Fruit fly (Drosophila melanogaster): ENCODE data around the gene CG8064.

The CG8064 gene

DNA sequence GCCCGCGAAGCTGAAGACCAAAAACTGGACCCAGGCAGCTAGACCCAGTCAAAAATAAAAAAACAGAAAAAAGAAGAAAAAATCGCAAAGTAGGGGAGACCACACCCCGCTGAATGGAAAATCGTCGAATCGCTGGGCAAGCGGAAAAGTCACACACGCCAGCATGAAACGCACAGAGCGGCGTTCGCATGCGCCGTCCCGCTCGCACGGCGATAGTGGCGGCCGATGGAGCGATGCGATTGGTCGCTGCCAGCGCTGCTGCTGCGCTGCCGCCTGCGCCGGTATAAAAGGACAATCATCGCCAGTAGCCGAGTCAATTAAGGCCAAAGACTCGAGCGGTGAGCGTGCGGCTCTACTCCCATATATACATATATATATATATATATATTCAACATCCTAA, 47.6 kb upstream of the CG8064 start, which contains the start of gene repo (continued):
- TF ChIP-seq ewg (GFP tag; optimal IDR thresholded peaks at IDR 0.05) (peak; percentile 18), CG2116 (GFP tag; optimal IDR thresholded peaks at IDR 0.05) (no peak), otp (GFP tag; IDR thresholded peaks at IDR 0.05) (0 out of 3 replicates have a peak, but pooled peaks have one; percentile 25)

DNA sequence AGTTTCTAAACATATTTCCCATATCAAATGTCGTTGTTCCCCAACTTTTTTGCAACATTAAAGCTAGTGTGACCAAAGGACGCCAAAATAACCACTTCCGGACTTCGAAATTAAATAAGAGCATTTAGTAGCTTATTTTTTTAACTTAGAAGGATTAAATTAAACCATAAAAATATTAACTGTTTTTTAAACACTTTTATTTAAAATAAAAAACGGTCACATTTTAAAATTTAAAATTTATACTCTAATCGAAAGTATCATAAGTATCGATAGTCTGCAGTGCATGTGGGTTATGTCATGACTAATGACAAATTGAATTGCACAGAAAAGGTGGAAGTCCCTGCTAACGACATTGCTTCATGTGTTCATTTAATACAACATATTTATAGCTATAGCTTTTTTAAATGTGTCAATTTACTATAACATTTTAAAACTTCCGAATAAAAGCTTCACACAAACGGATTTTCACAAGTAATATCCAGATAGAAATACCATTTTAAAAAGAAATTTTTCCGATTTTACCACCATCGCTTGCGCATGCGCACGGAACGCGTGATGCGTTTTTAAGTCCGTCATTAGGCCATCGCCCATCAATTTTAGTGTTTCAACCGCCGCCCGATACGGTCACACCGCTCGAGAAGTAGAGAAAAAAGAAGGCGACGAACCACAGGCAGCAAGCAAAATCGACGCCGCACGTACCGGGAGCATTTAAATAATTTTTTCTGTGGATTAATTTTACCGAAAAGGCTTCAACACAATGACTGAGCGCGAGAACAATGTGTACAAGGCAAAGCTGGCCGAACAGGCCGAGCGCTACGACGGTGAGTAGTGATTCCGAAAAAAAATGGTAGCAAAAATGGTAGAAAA, 41.1 kb upstream of the CG8064 start, which contains the start of the genes CG7156 and 14-3-3epsilon:
TSS of gene CG7156 (minus strand) at position 71 of the 867 bp plus-strand sequence.
TSS of gene 14-3-3epsilon (plus strand) at position 443 of the 867 bp plus-strand sequence.
- TF ChIP-seq klu (GFP tag; IDR thresholded peaks at IDR 0.05): no peak
- TF ChIP-seq CG10543 (GFP tag; optimal IDR thresholded peaks at IDR 0.05): no peak
- TF ChIP-seq CG10654 (GFP tag; optimal IDR thresholded peaks at IDR 0.05): peak; percentile 30
- TF ChIP-seq H2.0 (GFP tag; IDR thresholded peaks at IDR 0.05): 0 out of 2 replicates have a peak, but pooled peaks have one; percentile 24
- peak; percentile 16 for TF ChIP-seq CG12942 (GFP tag; optimal IDR thresholded peaks at IDR 0.05)
- TF ChIP-seq chinmo (GFP tag; IDR thresholded peaks at IDR 0.05; ENCODE audit: partially characterized antibody): no peak
- no peak for TF ChIP-seq CG1529 (GFP tag; optimal IDR thresholded peaks at IDR 0.05)
- peak; percentile 43 for TF ChIP-seq CG18262 (tag; optimal IDR thresholded peaks at IDR 0.05)
- TF ChIP-seq sug (tag; optimal IDR thresholded peaks at IDR 0.05): peak; percentile 22
- peak; percentile 81 for TF ChIP-seq Ets65A (GFP tag)
- no peak for TF ChIP-seq tup (GFP tag; optimal IDR thresholded peaks at IDR 0.05)
- TF ChIP-seq CG7963 (GFP tag; IDR thresholded peaks at IDR 0.05; ENCODE audit: partially characterized antibody): no peak
- TF ChIP-seq Trl (optimal IDR thresholded peaks at IDR 0.05): no peak
- TF ChIP-seq Trl (GFP tag; optimal IDR thresholded peaks at IDR 0.05): peak; percentile 10
- TF ChIP-seq NFAT (GFP tag; IDR thresholded peaks at IDR 0.05): 0 out of 2 replicates have a peak, but pooled peaks have one; percentile 3
- peak; percentile 77 for TF ChIP-seq CG12391 (tag; optimal IDR thresholded peaks at IDR 0.05)
- TF ChIP-seq gcm (GFP tag; optimal IDR thresholded peaks at IDR 0.05): peak; percentile 69
- TF ChIP-seq usp (GFP tag; optimal IDR thresholded peaks at IDR 0.05): no peak
- TF ChIP-seq ftz-f1 (GFP tag; optimal IDR thresholded peaks at IDR 0.05): no peak
- TF ChIP-seq CG17328 (GFP tag; IDR thresholded peaks at IDR 0.05): peak; percentile 69
- TF ChIP-seq ind (GFP tag; optimal IDR thresholded peaks at IDR 0.05): peak; percentile 32
- TF ChIP-seq Opbp (GFP tag; IDR thresholded peaks at IDR 0.05; ENCODE audit: partially characterized antibody): 0 out of 3 replicates have a peak, but pooled peaks have one; percentile 22
- 0 out of 2 replicates have a peak, but pooled peaks have one; percentile 3 for TF ChIP-seq CG9932 (GFP tag; IDR thresholded peaks at IDR 0.05)
- TF ChIP-seq CG9727 (GFP tag; optimal IDR thresholded peaks at IDR 0.05): peak; percentile 60
- TF ChIP-seq trem (tag; optimal IDR thresholded peaks at IDR 0.05): peak; percentile 77
- no peak for TF ChIP-seq ttk (GFP tag; IDR thresholded peaks at IDR 0.05)
- TF ChIP-seq CG9437 (GFP tag; optimal IDR thresholded peaks at IDR 0.05): peak; percentile 8
- no peak for TF ChIP-seq CG9876 (GFP tag; optimal IDR thresholded peaks at IDR 0.05)
- no peak for TF ChIP-seq CG12769 (tag; optimal IDR thresholded peaks at IDR 0.05)
- no peak for TF ChIP-seq CG2199 (GFP tag; IDR thresholded peaks at IDR 0.05)
- peak; percentile 41 for TF ChIP-seq fd3F (GFP tag; optimal IDR thresholded peaks at IDR 0.05)
- TF ChIP-seq Ets97D (GFP tag; optimal IDR thresholded peaks at IDR 0.05): peak; percentile 81
- TF ChIP-seq kah (GFP tag; optimal IDR thresholded peaks at IDR 0.05): no peak
- peak; percentile 73 for TF ChIP-seq Xbp1 (GFP tag; optimal IDR thresholded peaks at IDR 0.05)
- no peak for TF ChIP-seq dmrt99B (tag; optimal IDR thresholded peaks at IDR 0.05)
- TF ChIP-seq CG6654 (GFP tag; optimal IDR thresholded peaks at IDR 0.05): no peak
- no peak for TF ChIP-seq CG6272 (GFP tag; IDR thresholded peaks at IDR 0.05)
- no peak for TF ChIP-seq HmgD (GFP tag; optimal IDR thresholded peaks at IDR 0.05)
- peak; percentile 68 for TF ChIP-seq dmrt11E (tag; optimal IDR thresholded peaks at IDR 0.05)
- 0 out of 2 replicates have a peak, but pooled peaks have one; percentile 32 for TF ChIP-seq hbn (GFP tag; IDR thresholded peaks at IDR 0.05; ENCODE audit: partially characterized antibody)
- TF ChIP-seq bsh (GFP tag; optimal IDR thresholded peaks at IDR 0.05): peak in 1 of 2 experiments; percentile 65
- TF ChIP-seq Nf-YC (tag; optimal IDR thresholded peaks at IDR 0.05): peak; percentile 49
- TF ChIP-seq CG32767 (GFP tag; IDR thresholded peaks at IDR 0.05): peak; percentile 63
- TF ChIP-seq dysf (GFP tag; IDR thresholded peaks at IDR 0.05): no peak

All from whole organism, embryonic.